Worm (Caenorhabditis elegans): ENCODE measurements around the gene F23B12.4.

- no peak for TF ChIP-seq aly-2 (tag; optimal IDR thresholded peaks at IDR 0.05)
- TF ChIP-seq nhr-11 (tag; optimal IDR thresholded peaks at IDR 0.05): no peak
- TF ChIP-seq zag-1 (tag; optimal IDR thresholded peaks at IDR 0.05): no peak
- no peak for TF ChIP-seq mdl-1 (tag; optimal IDR thresholded peaks at IDR 0.05)
- TF ChIP-seq snpc-4 (tag; optimal IDR thresholded peaks at IDR 0.05): no peak
- no peak for TF ChIP-seq ZK546.5 (tag; optimal IDR thresholded peaks at IDR 0.05)
These were observed 7.7 kb downstream of the F23B12.4 start for ce11 chrV:14448669-14449068.
